Fruit fly (Drosophila melanogaster) whole organism, larva: ENCODE results near the gene vito.

Experiments used
- noc ChIP-seq: fragments of 200-800 bp; sonication (Bioruptor generic); optimal IDR thresholded peaks from 3 replicates; lab custom pipeline; 2019; ENCODE audit warnings: missing biosample characterization, mild to moderate bottlenecking, missing genetic modification characterization, moderate library complexity

vito gene

dm6 chr3L:5802733-5803132 is 25.6 kb upstream of the vito start, which contains the start of gene CG42272:
TSS of gene CG42272 (plus strand) at chr3L:5803033.
- no peak for TF ChIP-seq noc (tag; lab: Kevin White, UChicago)

dm6 chr3L:5802063-5802531 is 25.0 kb upstream of the vito start:
- TF ChIP-seq noc (tag; lab: Kevin White, UChicago): no peak

dm6 chr3L:5797274-5797673 is 20.1 kb upstream of the vito start:
- no peak for TF ChIP-seq noc (tag; lab: Kevin White, UChicago)

- TF ChIP-seq noc (tag; lab: Kevin White, UChicago): no peak
These were observed 19.4 kb upstream of the vito start, which contains the start of gene Tektin-C for dm6 chr3L:5796493-5796998. TSS of gene Tektin-C (minus strand) at chr3L:5796543.

- TF ChIP-seq noc (tag; lab: Kevin White, UChicago): no peak
These were observed 16.8 kb upstream of the vito start, which contains the start of gene Bre1 for dm6 chr3L:5793967-5794366. TSS of gene Bre1 (minus strand) at chr3L:5794192.

- TF ChIP-seq noc (tag; lab: Kevin White, UChicago): no peak
These were observed 12.5 kb upstream of the vito start for dm6 chr3L:5789663-5790062.

dm6 chr3L:5788823-5789222 is 11.7 kb upstream of the vito start:
- TF ChIP-seq noc (tag; lab: Kevin White, UChicago): no peak

- no peak for TF ChIP-seq noc (tag; lab: Kevin White, UChicago)
These were observed 10.3 kb upstream of the vito start for dm6 chr3L:5787476-5787875.

- TF ChIP-seq noc (tag; lab: Kevin White, UChicago): no peak
These were observed 9.5 kb upstream of the vito start, which contains the start of gene Cralbp for dm6 chr3L:5786604-5787003. TSS of gene Cralbp (minus strand) at chr3L:5786718.

dm6 chr3L:5785237-5786062 is 8.3 kb upstream of the vito start:
- no peak for TF ChIP-seq noc (tag; lab: Kevin White, UChicago)

- no peak for TF ChIP-seq noc (tag; lab: Kevin White, UChicago)
These were observed 2.6 kb upstream of the vito start, which contains the start of the genes Myt1, PGRP-LD and Pmi for dm6 chr3L:5779476-5780401. TSS of gene Myt1 (minus strand) at chr3L:5779591. TSS of gene PGRP-LD (plus strand) at chr3L:5780051. TSS of gene Pmi (plus strand) at chr3L:5780051.

dm6 chr3L:5774782-5775181 is 2.4 kb downstream of the vito start:
- TF ChIP-seq noc (tag; lab: Kevin White, UChicago): no peak

- peak; percentile 96 for TF ChIP-seq noc (tag; lab: Kevin White, UChicago)
These were observed 6.2 kb downstream of the vito start for dm6 chr3L:5770817-5771425.

dm6 chr3L:5770113-5770798 is 6.9 kb downstream of the vito start:
- TF ChIP-seq noc (tag; lab: Kevin White, UChicago): no peak
